Worm (Caenorhabditis elegans): ENCODE results near the gene F53H4.2.
A peak's percentile ranks its signal among the peaks of the same experiment; 100 is the strongest.

F53H4.2 gene

DNA sequence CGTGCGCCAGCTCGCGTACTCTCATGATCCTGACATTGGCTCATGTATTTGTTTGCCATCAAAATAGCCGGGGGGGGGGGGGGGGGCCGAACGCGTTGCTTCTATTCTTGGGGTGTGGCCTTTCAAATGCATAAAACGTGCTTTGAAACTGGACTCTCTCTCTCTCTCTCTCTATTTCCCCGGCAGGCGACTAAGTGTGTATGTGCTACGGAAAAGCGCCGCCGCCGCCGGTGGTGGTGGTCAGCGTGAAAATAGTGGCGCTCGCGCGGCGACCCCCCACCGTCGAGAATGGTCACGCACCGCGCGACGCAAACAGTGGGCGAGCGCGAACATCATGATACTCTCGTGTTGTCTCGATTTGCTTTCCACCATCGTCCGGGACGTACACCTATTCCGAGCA is 24.1 kb downstream of the F53H4.2 start:
- TF ChIP-seq aly-2 (tag; optimal IDR thresholded peaks at IDR 0.05) (no peak), ets-5 (GFP tag; IDR thresholded peaks at IDR 0.05) (no peak), fkh-4 (tag; optimal IDR thresholded peaks at IDR 0.05; ENCODE audit: borderline replicate concordance) (no peak), unc-98 (GFP tag; IDR thresholded peaks at IDR 0.05) (no peak), nhr-12 (tag; optimal IDR thresholded peaks at IDR 0.05) (no peak), skn-1 (tag; optimal IDR thresholded peaks at IDR 0.05) (no peak), C16A3.4 (tag; optimal IDR thresholded peaks at IDR 0.05) (no peak), hlh-4 (tag; optimal IDR thresholded peaks at IDR 0.05) (no peak), ces-1 (GFP tag; optimal IDR thresholded peaks at IDR 0.05) (no peak), rnt-1 (tag; optimal IDR thresholded peaks at IDR 0.05) (no peak), zag-1 (tag; optimal IDR thresholded peaks at IDR 0.05) (no peak), mdl-1 (tag; optimal IDR thresholded peaks at IDR 0.05) (no peak), mep-1 (tag; optimal IDR thresholded peaks at IDR 0.05) (no peak), ceh-82 (tag; optimal IDR thresholded peaks at IDR 0.05) (no peak), jun-1 (tag; optimal IDR thresholded peaks at IDR 0.05) (no peak), zip-4 (GFP tag; optimal IDR thresholded peaks at IDR 0.05) (no peak), mef-2 (tag; optimal IDR thresholded peaks at IDR 0.05) (no peak), nhr-47 (tag; optimal IDR thresholded peaks at IDR 0.05) (no peak)

DNA sequence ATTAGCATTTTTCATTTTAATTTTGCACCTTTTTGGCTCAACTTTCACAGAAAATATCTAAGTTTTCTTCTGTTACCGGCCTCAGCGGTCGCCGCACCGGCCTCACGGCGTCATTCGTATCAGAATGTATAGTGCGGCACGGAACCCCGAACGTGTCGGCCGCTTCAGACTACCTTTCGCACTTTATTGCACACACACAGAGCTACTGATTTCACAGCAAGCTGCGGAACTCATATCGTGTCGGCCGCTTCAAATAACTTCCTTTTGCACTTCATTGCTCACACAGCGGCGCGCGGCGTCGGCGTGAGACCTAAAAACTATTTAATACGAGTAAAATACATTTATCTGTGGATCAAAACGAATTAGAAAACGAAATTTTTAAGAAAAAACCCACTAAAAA is 27.5 kb downstream of the F53H4.2 start:
- TF ChIP-seq grh-1 (GFP tag; IDR thresholded peaks at IDR 0.05) (no peak), blmp-1 (tag; optimal IDR thresholded peaks at IDR 0.05) (no peak), ceh-88 (GFP tag; IDR thresholded peaks at IDR 0.05) (no peak), snpc-4 (tag; optimal IDR thresholded peaks at IDR 0.05) (peak; percentile 15)

DNA sequence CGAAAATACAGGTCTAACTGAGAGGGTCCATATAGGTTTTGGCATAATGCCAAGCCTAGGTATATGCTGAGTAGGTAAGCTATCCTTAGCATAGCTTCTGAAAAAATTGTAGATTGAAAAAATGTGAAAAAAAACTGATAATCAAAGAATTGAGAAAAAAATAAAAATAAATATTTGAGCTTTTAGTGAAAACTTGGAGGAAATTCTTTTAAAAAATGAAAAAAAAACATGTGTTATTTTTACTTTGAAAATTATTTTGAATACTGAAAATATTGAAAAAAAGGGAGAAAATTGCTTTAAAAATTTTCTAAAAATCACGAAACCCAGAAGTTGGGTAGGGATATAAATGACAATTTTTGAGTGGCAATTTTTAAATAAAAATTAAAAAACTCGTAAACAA is 30.5 kb downstream of the F53H4.2 start, which contains the start of gene F53H4.3:
TSS of gene F53H4.3 (minus strand) at position 101 of the 400 bp plus-strand sequence.
- TF ChIP-seq nhr-19 (GFP tag; conservative IDR thresholded peaks at IDR 0.05) (no peak), elt-2 (tag; optimal IDR thresholded peaks at IDR 0.05) (no peak), zag-1 (tag; optimal IDR thresholded peaks at IDR 0.05) (no peak), nhr-12 (tag; optimal IDR thresholded peaks at IDR 0.05) (no peak), unc-30 (tag; optimal IDR thresholded peaks at IDR 0.05) (no peak), Y116A8C.19 (tag; optimal IDR thresholded peaks at IDR 0.05; ENCODE audit: borderline replicate concordance) (no peak)

DNA sequence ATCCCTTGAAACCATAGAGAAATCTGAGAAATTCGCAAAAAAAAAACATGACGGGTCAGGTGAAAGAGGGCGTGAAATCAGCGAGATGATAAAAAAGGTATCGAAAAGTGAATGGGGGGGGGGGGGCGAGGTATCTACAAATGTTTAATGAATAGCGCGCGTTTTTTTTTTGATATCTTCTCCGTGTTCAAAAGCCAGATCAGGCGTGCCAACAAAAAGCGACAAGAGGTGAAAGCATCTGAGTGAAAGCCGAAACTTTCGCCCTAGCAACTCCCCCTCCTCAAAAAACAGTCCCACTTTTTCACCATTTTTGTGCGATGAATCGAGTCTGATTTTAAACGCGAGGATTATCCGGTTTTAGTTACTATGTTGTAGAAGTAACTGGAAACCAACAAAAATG is 31.0 kb downstream of the F53H4.2 start:
- TF ChIP-seq C04F5.9 (tag; optimal IDR thresholded peaks at IDR 0.05) (no peak), hlh-17 (GFP tag; optimal IDR thresholded peaks at IDR 0.05; ENCODE audit: borderline replicate concordance) (no peak), blmp-1 (tag; optimal IDR thresholded peaks at IDR 0.05) (peak; percentile 97), unc-98 (GFP tag; IDR thresholded peaks at IDR 0.05) (no peak), sptf-1 (tag; optimal IDR thresholded peaks at IDR 0.05) (no peak), fkh-10 (GFP tag; optimal IDR thresholded peaks at IDR 0.05) (no peak), pax-3 (tag; optimal IDR thresholded peaks at IDR 0.05) (no peak)

DNA sequence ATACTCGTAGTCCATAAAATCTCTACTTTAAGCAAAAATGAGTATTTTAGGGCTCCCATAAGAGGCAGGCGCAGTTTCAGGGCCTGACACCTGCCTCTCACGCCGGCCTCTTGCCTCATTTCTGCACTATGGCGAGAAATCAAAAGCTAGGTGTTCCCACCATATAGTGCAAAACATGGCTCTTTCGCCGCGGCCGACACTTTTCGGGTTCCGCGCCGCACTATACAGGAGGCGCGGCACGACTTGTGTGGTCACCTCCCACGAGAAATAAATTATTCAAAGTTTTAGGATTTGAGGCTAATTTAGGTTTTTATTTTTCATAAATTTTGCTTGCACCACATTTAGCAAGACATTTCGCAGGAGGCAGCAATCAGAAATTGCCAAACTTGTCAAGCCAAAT is 35.6 kb downstream of the F53H4.2 start:
- TF ChIP-seq efl-1 (optimal IDR thresholded peaks at IDR 0.05) (no peak), efl-1 (GFP tag; optimal IDR thresholded peaks at IDR 0.05 in 1 of 2) (peak in 1 of 2 experiments; percentile 65), dsc-1 (tag; optimal IDR thresholded peaks at IDR 0.05) (no peak), skn-1 (tag; optimal IDR thresholded peaks at IDR 0.05) (no peak), nhr-84 (tag; optimal IDR thresholded peaks at IDR 0.05) (no peak), ceh-88 (GFP tag; IDR thresholded peaks at IDR 0.05) (no peak), aha-1 (tag; optimal IDR thresholded peaks at IDR 0.05) (no peak), sptf-1 (tag; optimal IDR thresholded peaks at IDR 0.05) (no peak), isw-1 (GFP tag; IDR thresholded peaks at IDR 0.05) (no peak), snpc-4 (tag; optimal IDR thresholded peaks at IDR 0.05) (peak; percentile 6)
